Fruit fly (Drosophila melanogaster): ENCODE measurements around the gene CG7409.

CG7409 gene

DNA sequence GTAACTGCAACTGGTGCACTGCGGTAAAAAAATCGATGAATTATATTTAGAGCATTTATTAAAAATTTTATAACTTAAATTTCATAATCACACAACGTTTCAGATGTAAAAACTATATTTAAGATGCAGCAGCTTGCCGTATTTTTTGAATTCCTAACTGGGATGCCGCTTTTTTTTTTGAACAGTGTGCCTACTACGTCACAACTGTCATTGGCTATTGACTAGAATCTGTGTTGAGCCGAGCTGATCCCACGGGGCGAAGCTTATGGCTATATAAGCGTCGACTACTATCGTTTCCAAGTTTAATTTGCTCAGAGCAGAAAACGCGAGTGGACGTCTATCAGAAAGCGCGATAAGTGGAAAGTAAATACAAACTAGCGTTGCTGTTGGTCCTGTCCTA, at the start of gene CG7409:
TSS of gene CG7409 (plus strand) at position 301 of the 400 bp plus-strand sequence.
- no peak for TF ChIP-seq CG17801 (GFP tag; optimal IDR thresholded peaks at IDR 0.05; ENCODE audit: partially characterized antibody)

- TF ChIP-seq CG17801 (GFP tag; optimal IDR thresholded peaks at IDR 0.05; ENCODE audit: partially characterized antibody): no peak
Observed at dm6 chr3L:7713378-7713777, 40.8 kb upstream of the CG7409 start.

DNA sequence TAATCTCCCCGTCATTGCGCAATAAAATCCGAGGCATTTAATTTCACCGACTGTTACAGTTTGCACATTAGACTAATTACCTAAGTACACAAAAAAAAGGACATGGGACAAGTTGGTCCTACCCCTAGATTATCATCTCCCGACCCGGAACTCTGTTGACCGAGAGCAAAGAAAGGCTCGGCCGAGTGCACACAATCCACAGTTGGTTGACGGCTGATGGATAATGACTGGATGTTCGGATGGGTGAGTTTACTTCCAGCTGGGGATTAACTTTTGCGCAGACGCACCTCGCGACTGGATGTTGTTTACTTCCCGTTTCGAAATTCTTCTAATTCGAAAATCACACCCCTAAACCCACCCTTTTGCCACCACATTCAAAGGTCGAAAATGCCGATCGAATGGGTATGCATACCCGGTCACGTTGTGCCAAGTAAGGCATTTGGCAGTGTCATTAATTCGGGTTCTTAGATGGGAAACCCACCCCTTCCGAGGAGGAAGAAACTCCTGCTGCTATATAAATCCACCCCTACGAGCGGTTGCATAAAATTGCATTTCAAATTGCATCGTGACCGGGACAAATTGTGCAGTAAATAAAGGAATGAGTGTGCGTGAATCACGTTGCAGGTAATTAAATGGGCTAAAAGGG, 39.8 kb upstream of the CG7409 start:
- no peak for TF ChIP-seq CG17801 (GFP tag; optimal IDR thresholded peaks at IDR 0.05; ENCODE audit: partially characterized antibody)

- no peak for TF ChIP-seq CG17801 (GFP tag; optimal IDR thresholded peaks at IDR 0.05; ENCODE audit: partially characterized antibody)
Observed at dm6 chr3L:7717863-7718560, 36.2 kb upstream of the CG7409 start, which contains the start of gene Ank2. Ank2 (minus strand) TSS chr3L:7718395.

DNA sequence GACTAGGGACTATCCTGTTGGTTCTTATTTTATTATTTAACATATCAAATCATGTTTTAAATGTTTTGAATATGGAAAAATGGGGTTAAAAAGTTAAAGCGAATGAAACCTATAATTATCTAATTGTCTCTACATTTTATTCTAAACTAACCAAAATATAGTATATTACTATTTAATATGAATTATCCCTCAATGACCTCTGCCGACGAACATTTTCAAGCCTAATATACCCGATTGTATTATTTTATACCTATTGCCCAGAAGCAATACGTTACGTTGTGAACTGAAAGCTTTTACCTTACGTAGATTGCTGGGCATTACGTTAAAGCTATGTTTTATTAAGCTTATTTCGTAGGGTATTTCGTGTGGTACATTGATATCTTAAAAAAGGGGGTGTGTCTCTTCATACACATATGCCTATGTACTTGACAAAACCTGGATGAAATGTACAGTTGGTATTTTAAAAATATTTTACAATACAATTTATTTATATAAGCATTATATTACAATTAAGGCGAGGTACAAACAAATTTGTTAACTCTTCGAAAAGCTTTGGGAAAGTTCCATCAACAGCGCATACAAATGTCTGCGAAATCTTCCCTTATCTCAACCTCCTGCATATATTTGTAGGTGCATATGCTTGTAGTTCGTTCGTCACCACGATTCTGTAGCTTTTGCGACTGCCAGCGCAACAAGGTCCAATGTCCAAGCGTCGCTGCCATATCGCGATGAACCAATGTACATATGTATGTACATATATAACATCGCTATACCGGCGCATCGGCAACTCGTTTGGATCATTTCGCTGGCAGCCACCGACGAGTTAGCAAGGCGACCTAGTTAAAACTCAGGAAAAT, 35.4 kb upstream of the CG7409 start, which contains the start of gene Mcad:
TSS of gene Mcad (plus strand) at position 790 of the 857 bp plus-strand sequence.
- TF ChIP-seq CG17801 (GFP tag; optimal IDR thresholded peaks at IDR 0.05; ENCODE audit: partially characterized antibody): peak; percentile 88

DNA sequence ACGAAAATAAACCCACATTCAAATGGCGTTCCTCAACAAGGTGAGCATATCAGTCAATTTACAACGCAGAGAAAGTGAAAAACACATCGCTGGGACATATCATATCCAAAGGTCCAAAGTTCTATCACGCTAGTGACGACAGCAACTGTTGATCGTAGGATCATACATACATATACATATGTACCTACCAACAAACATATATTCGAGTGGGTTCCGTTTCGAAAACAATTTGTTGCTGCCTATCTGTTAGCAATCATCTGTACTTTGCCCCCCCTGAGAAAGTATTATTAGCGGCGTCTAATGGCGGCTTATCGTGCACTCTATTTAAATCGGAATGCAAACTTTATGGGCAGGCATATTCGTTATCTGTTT, 34.8 kb upstream of the CG7409 start:
- TF ChIP-seq CG17801 (GFP tag; optimal IDR thresholded peaks at IDR 0.05; ENCODE audit: partially characterized antibody): no peak

dm6 chr3L:7721527-7721926, 32.7 kb upstream of the CG7409 start:
- TF ChIP-seq CG17801 (GFP tag; optimal IDR thresholded peaks at IDR 0.05; ENCODE audit: partially characterized antibody): no peak

dm6 chr3L:7726285-7726684, 27.9 kb upstream of the CG7409 start, which contains the start of gene CG7457:
CG7457 (minus strand) TSS chr3L:7726473.
- TF ChIP-seq CG17801 (GFP tag; optimal IDR thresholded peaks at IDR 0.05; ENCODE audit: partially characterized antibody): no peak

DNA sequence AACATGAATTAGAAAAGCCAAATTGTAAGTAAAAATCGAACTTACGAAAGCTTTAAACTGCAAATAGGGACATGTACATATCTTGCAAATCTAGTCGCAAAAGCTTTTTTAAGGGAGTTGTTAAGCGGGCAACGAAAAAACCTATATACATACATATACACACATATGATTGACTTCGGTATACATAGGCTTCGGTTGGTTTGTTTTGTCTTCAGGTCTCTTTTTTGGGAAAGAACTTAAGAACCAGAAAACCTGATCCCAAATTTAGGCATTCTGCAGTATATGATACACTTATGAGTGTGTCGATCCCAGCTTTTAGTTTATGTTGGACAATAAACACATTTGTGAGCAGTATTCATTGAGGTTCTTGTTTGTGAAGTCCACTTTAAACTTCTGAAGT, 27.5 kb upstream of the CG7409 start:
- no peak for TF ChIP-seq CG17801 (GFP tag; optimal IDR thresholded peaks at IDR 0.05; ENCODE audit: partially characterized antibody)

DNA sequence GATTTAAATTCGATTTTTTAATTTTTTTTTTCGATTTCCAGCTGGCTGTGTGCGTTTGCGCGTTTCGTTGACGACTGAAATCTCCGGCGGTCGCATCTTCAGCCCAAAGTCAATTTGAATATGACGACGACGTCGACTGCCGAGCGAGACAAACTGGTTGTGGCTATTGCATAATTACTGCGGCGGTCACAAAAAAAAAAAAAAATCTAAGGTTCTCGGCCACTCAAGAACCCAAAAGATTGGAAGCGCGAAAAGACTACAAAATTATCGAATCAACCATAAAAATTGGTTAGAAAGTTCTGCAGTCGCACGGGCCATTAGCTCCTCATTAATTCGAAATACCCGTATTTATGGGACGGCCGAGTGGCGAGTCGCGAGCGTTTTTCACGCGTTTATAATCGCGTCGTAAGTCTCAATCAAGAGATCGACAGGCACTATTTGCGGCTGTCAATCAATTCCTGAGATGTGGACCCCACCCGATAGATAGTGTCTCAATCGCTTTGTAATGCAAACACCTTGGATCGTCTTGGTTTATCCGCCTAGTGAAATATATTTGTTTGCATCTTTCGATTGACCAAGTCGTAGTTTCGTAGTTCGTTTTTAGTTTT, 22.0 kb upstream of the CG7409 start, which contains the start of gene CG8492:
TSS of gene CG8492 (minus strand) at position 51 of the 608 bp plus-strand sequence.
- no peak for TF ChIP-seq CG17801 (GFP tag; optimal IDR thresholded peaks at IDR 0.05; ENCODE audit: partially characterized antibody)

DNA sequence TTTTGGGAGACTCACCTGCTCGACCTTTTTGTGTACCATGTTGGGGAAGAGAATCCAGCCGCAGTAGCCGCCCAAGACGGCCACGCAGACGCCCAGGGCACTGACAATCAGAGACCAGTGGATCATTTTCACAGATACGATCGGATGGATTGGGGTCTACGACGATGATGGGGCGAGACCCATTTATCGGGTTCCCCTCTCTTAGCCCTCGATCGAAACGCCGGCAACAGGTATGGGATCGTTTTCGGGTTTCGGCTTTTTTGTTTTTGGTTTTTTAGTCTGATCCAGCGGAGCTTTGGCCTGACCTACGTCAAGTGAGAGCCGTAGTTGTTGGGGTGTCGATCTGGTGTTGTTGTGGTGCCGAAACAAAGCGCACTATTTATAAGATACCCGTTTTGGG, 12.3 kb upstream of the CG7409 start:
- TF ChIP-seq CG17801 (GFP tag; optimal IDR thresholded peaks at IDR 0.05; ENCODE audit: partially characterized antibody): no peak

dm6 chr3L:7742941-7743340, 11.3 kb upstream of the CG7409 start, which contains the start of gene Snmp2:
Snmp2 (minus strand) TSS chr3L:7743041.
- TF ChIP-seq CG17801 (GFP tag; optimal IDR thresholded peaks at IDR 0.05; ENCODE audit: partially characterized antibody): no peak

DNA sequence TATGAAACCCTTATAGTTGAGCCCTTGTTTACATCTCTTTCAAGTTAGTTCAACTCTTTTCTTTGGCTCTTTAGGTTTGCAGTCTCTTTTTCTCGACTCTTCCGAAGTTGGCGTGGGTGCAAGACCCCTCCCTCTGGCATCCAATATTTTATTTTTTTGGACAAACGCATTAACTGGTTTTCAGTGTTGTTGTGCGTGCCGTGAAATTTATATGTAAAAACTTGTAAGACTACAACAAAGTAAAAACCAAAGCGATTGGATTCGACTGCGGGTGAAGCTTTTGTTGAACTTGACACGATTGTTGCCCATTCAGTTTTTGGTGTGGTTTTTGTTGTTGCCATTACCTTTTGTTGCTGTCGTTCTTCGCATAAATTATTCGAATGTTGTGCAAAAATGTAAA, 10.5 kb upstream of the CG7409 start:
- no peak for TF ChIP-seq CG17801 (GFP tag; optimal IDR thresholded peaks at IDR 0.05; ENCODE audit: partially characterized antibody)

DNA sequence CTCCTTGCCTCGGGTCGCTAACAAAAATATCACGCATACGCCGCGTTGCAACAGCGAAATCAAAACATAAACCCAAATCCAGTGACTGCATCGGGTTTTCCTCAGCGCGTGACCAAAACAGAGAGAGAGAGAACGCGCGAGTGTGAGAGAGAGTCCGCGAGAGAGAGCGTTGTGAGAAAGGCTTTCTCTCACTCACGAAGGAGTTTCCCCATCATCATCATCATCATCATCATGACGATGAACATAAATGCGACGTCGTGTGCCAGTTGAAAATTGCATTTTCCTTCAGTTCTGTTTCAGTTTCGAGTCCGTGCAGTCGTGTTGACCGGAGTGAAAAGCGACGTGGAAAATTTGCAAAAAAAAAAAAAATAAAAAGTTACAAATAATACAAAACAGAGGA, 7.2 kb upstream of the CG7409 start, which contains the start of gene CG13685:
TSS of gene CG13685 (plus strand) at position 301 of the 400 bp plus-strand sequence.
- no peak for TF ChIP-seq CG17801 (GFP tag; optimal IDR thresholded peaks at IDR 0.05; ENCODE audit: partially characterized antibody)
